Worm (Caenorhabditis elegans) whole organism, L2 larva: ENCODE data around the gene Y73F8A.32.
A peak's percentile ranks its signal among the peaks of the same experiment; 100 is the strongest.

Experiments used
- C34F6.9 ChIP-seq: fragments of 150-350 bp; optimal IDR thresholded peaks from 2 replicates; lab custom pipeline; 2014; ENCODE audit warnings: missing biosample characterization, missing genetic modification characterization
- F13H6.1 ChIP-seq: sonication (generic microtip); optimal IDR thresholded peaks from 2 replicates; lab custom pipeline; 2016; ENCODE audit warnings: missing genetic modification characterization, missing compliant biosample characterization
- R02D3.7 ChIP-seq: fragments of 150-350 bp; optimal IDR thresholded peaks from 2 replicates; lab custom pipeline; 2014; ENCODE audit warnings: missing biosample characterization, missing genetic modification characterization
- ZK546.5 ChIP-seq: sonication (generic microtip); optimal IDR thresholded peaks from 2 replicates; lab custom pipeline; 2017; ENCODE audit warnings: missing biosample characterization, missing genetic modification characterization
- ama-1 ChIP-seq: fragments of 150-350 bp; optimal IDR thresholded peaks from 2 replicates; lab custom pipeline; 2018; ENCODE audit warnings: inconsistent platforms
- blmp-1 ChIP-seq: sonication (generic microtip); optimal IDR thresholded peaks from 2 replicates; lab custom pipeline; 2017; ENCODE audit warnings: missing genetic modification characterization, mild to moderate bottlenecking, missing compliant biosample characterization, antibody characterized with exemption, moderate library complexity; ENCODE audit not compliant: insufficient read depth
- ceh-16 ChIP-seq: fragments of 150-350 bp; optimal IDR thresholded peaks from 2 replicates; lab custom pipeline; 2014; ENCODE audit warnings: missing biosample characterization, missing genetic modification characterization
- ceh-82 ChIP-seq: fragments of 150-350 bp; optimal IDR thresholded peaks from 2 replicates; lab custom pipeline; 2014; ENCODE audit warnings: missing biosample characterization, missing genetic modification characterization
- crh-2 ChIP-seq: sonication (generic microtip); optimal IDR thresholded peaks from 2 replicates; lab custom pipeline; 2017; ENCODE audit warnings: missing biosample characterization, missing genetic modification characterization
- egl-27 ChIP-seq: sonication (generic microtip); optimal IDR thresholded peaks from 3 replicates; lab custom pipeline; 2017; ENCODE audit warnings: missing biosample characterization, missing genetic modification reagents, missing genetic modification characterization
- elt-1 ChIP-seq: fragments of 150-350 bp; optimal IDR thresholded peaks from 2 replicates; lab custom pipeline; 2014; ENCODE audit warnings: missing biosample characterization, missing genetic modification characterization
- elt-3 ChIP-seq: sonication (generic microtip); optimal IDR thresholded peaks from 2 replicates; lab custom pipeline; 2017; ENCODE audit warnings: missing biosample characterization, missing genetic modification characterization
- fos-1 ChIP-seq: fragments of 150-350 bp; optimal IDR thresholded peaks from 2 replicates; lab custom pipeline; 2014; ENCODE audit warnings: missing biosample characterization, missing genetic modification characterization
- gmeb-1 ChIP-seq: fragments of 150-350 bp; optimal IDR thresholded peaks from 2 replicates; lab custom pipeline; 2014; ENCODE audit warnings: missing biosample characterization, missing genetic modification characterization
- lin-11 ChIP-seq: fragments of 150-350 bp; sonication (generic microtip); optimal IDR thresholded peaks from 2 replicates; lab custom pipeline; 2014; ENCODE audit warnings: missing biosample characterization, missing genetic modification characterization, inconsistent platforms, mixed read lengths
- lin-39 ChIP-seq: fragments of 150-350 bp; optimal IDR thresholded peaks from 2 replicates; lab custom pipeline; 2014; ENCODE audit warnings: missing biosample characterization, missing genetic modification reagents, missing genetic modification characterization
- lsy-2 ChIP-seq, 2 experiments: fragments of 150-350 bp in 1 of 2; sonication (generic microtip) in 1 of 2; optimal IDR thresholded peaks; 2 replicates each; lab custom pipeline; 2014 to 2017; ENCODE audit warnings: missing biosample characterization in 2 of 2, missing genetic modification characterization in 2 of 2
- mab-5 ChIP-seq: fragments of 150-350 bp; optimal IDR thresholded peaks from 2 replicates; lab custom pipeline; 2014; ENCODE audit warnings: missing biosample characterization, missing genetic modification characterization
- mbf-1 ChIP-seq: sonication (generic microtip); optimal IDR thresholded peaks from 2 replicates; lab custom pipeline; 2017; ENCODE audit warnings: missing biosample characterization, missing genetic modification characterization
- mdl-1 ChIP-seq, 2 experiments: fragments of 150-350 bp in 1 of 2; sonication (generic microtip) in 1 of 2; optimal IDR thresholded peaks; 2 replicates each; lab custom pipeline; 2017; ENCODE audit warnings: missing biosample characterization in 2 of 2, missing genetic modification characterization in 2 of 2
- nhr-10 ChIP-seq: sonication (generic microtip); optimal IDR thresholded peaks from 2 replicates; lab custom pipeline; 2017; ENCODE audit warnings: missing biosample characterization, missing genetic modification characterization
- nhr-11 ChIP-seq: fragments of 150-350 bp; optimal IDR thresholded peaks from 2 replicates; lab custom pipeline; 2014; ENCODE audit warnings: missing biosample characterization, missing genetic modification characterization
- nhr-12 ChIP-seq: fragments of 150-350 bp; optimal IDR thresholded peaks from 2 replicates; lab custom pipeline; 2014; ENCODE audit warnings: missing biosample characterization, missing genetic modification characterization
- nhr-129 ChIP-seq: fragments of 150-350 bp; optimal IDR thresholded peaks from 2 replicates; lab custom pipeline; 2014; ENCODE audit warnings: missing biosample characterization, missing genetic modification characterization
- nhr-21 ChIP-seq: fragments of 150-350 bp; optimal IDR thresholded peaks from 2 replicates; lab custom pipeline; 2014; ENCODE audit warnings: missing biosample characterization, missing genetic modification characterization
- nhr-23 ChIP-seq: fragments of 150-350 bp; optimal IDR thresholded peaks from 2 replicates; lab custom pipeline; 2014; ENCODE audit warnings: missing biosample characterization, missing genetic modification reagents, missing genetic modification characterization
- nhr-237 ChIP-seq: fragments of 150-350 bp; optimal IDR thresholded peaks from 2 replicates; lab custom pipeline; 2014; ENCODE audit warnings: missing biosample characterization, missing genetic modification characterization
- nhr-77 ChIP-seq: fragments of 150-350 bp; optimal IDR thresholded peaks from 2 replicates; lab custom pipeline; 2014; ENCODE audit warnings: missing biosample characterization, missing genetic modification characterization
- peb-1 ChIP-seq: fragments of 150-350 bp; optimal IDR thresholded peaks from 2 replicates; lab custom pipeline; 2014; ENCODE audit warnings: missing biosample characterization, missing genetic modification characterization
- sem-4 ChIP-seq: fragments of 150-350 bp; optimal IDR thresholded peaks from 2 replicates; lab custom pipeline; 2014; ENCODE audit warnings: missing biosample characterization, missing genetic modification reagents, missing genetic modification characterization
- sma-3 ChIP-seq: sonication (generic microtip); optimal IDR thresholded peaks from 2 replicates; lab custom pipeline; 2016; ENCODE audit warnings: missing genetic modification reagents, missing genetic modification characterization, missing compliant biosample characterization
- sma-9 ChIP-seq, 2 experiments: fragments of 150-350 bp in 1 of 2; sonication (generic microtip) in 1 of 2; optimal IDR thresholded peaks; 2 replicates each; lab custom pipeline; 2014 to 2016; ENCODE audit warnings: missing genetic modification characterization in 2 of 2, mild to moderate bottlenecking in 1 of 2, missing biosample characterization in 1 of 2, missing compliant biosample characterization in 1 of 2, missing genetic modification reagents in 1 of 2, moderate library complexity in 1 of 2
- snpc-4 ChIP-seq: fragments of 150-350 bp; optimal IDR thresholded peaks from 2 replicates; lab custom pipeline; 2014; ENCODE audit warnings: missing biosample characterization, missing genetic modification characterization
- unc-39 ChIP-seq: fragments of 150-350 bp; optimal IDR thresholded peaks from 2 replicates; lab custom pipeline; 2014; ENCODE audit warnings: missing biosample characterization, missing genetic modification characterization
- unc-55 ChIP-seq: fragments of 150-350 bp; sonication (generic microtip); optimal IDR thresholded peaks from 3 replicates; lab custom pipeline; 2014; ENCODE audit warnings: missing biosample characterization, missing genetic modification reagents, missing genetic modification characterization
- unc-62 ChIP-seq: fragments of 150-350 bp; optimal IDR thresholded peaks from 2 replicates; lab custom pipeline; 2014; ENCODE audit warnings: missing biosample characterization, missing genetic modification reagents, missing genetic modification characterization
- zag-1 ChIP-seq: fragments of 150-350 bp; optimal IDR thresholded peaks from 2 replicates; lab custom pipeline; 2014; ENCODE audit warnings: missing biosample characterization, missing genetic modification characterization
- ztf-1 ChIP-seq: fragments of 200-800 bp; sonication (Bioruptor generic); conservative IDR thresholded peaks from 2 replicates; pipeline ENCODE4 v1.3.6; 2022; ENCODE audit warnings: missing genetic modification characterization, missing compliant biosample characterization
- ztf-11 ChIP-seq: sonication (generic microtip); optimal IDR thresholded peaks from 2 replicates; lab custom pipeline; 2017; ENCODE audit warnings: missing biosample characterization, missing genetic modification characterization
- ztf-4 ChIP-seq: fragments of 150-350 bp; optimal IDR thresholded peaks from 2 replicates; lab custom pipeline; 2014; ENCODE audit warnings: missing biosample characterization, missing genetic modification characterization

Gene Y73F8A.32

DNA sequence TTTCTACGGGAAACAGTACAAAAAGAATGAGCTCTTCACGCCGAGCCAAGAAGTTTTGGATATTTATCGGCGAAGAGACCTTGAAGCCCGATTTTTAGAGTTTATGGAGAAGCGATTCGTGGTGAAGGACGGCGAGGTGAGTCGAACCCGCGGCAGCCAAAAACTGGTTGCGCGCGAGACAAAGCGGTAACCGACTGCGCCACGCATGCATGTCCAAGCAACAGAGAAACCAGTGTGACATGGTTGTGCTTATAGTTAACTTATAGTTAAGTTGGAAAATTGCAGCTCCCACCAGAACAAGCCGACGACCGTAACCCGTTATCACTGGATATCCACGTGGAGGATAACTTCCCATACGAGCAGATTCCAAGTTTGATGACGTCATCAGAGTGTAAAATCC lies 44.9 kb downstream of the Y73F8A.32 start:
- peak; percentile 39 for TF ChIP-seq unc-55 (GFP tag; lab: Kevin White, UChicago)
- no peak for TF ChIP-seq nhr-237 (tag; lab: Kevin White, UChicago)
- no peak for TF ChIP-seq ztf-4 (tag; lab: Kevin White, UChicago)
- peak; percentile 66 for TF ChIP-seq nhr-129 (tag; lab: Kevin White, UChicago)
- no peak for TF ChIP-seq unc-39 (tag; lab: Kevin White, UChicago)
- TF ChIP-seq mdl-1 (tag; optimal IDR thresholded peaks at IDR 0.05; lab: Kevin White, UChicago): no peak
- TF ChIP-seq gmeb-1: peak; percentile 31
- no peak for TF ChIP-seq lin-11 (tag; lab: Kevin White, UChicago)
- no peak for TF ChIP-seq fos-1 (tag; lab: Kevin White, UChicago)
- TF ChIP-seq sma-9 (GFP tag; optimal IDR thresholded peaks at IDR 0.05; lab: Kevin White, UChicago): no peak
- TF ChIP-seq sma-9 (tag; optimal IDR thresholded peaks at IDR 0.05; lab: Kevin White, UChicago): no peak
- TF ChIP-seq R02D3.7 (tag; lab: Kevin White, UChicago): no peak
- TF ChIP-seq ceh-16 (tag; lab: Kevin White, UChicago): no peak
- no peak for TF ChIP-seq nhr-21 (tag; lab: Kevin White, UChicago)
- TF ChIP-seq mab-5 (tag; lab: Kevin White, UChicago): no peak
- TF ChIP-seq crh-2 (tag; lab: Kevin White, UChicago): peak; percentile 16

DNA sequence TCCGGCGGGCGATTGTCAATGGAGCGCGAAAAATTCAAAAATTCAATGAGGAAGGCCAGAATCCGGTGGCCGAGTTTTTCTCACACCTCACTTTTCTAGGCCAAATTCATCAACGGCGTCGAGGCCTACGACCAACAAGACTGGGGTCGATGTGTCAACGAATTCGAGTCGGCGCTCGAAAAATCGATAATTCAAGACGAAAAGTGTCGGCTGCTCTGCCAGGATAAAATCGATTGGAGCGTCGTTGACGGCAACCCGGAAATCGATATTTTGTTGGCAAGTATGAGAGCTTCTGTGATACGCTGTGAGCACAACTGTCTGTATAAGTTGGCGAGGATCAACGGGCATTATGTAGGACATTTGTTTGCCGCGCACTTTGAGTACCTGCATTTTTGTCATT lies 45.4 kb downstream of the Y73F8A.32 start:
- TF ChIP-seq mab-5 (tag; lab: Kevin White, UChicago): no peak
- TF ChIP-seq R02D3.7 (tag; lab: Kevin White, UChicago): no peak
- no peak for TF ChIP-seq nhr-77 (tag; lab: Kevin White, UChicago)
- TF ChIP-seq nhr-23 (tag; lab: Kevin White, UChicago): no peak
- TF ChIP-seq ceh-16 (tag; lab: Kevin White, UChicago): no peak
- TF ChIP-seq lsy-2 (tag; optimal IDR thresholded peaks at IDR 0.05; lab: Kevin White, UChicago): no peak
- TF ChIP-seq C34F6.9 (tag; lab: Kevin White, UChicago): no peak
- TF ChIP-seq nhr-10 (tag; lab: Kevin White, UChicago): no peak
- no peak for TF ChIP-seq gmeb-1
- no peak for TF ChIP-seq unc-39 (tag; lab: Kevin White, UChicago)
- TF ChIP-seq mbf-1 (tag; lab: Kevin White, UChicago): no peak

DNA sequence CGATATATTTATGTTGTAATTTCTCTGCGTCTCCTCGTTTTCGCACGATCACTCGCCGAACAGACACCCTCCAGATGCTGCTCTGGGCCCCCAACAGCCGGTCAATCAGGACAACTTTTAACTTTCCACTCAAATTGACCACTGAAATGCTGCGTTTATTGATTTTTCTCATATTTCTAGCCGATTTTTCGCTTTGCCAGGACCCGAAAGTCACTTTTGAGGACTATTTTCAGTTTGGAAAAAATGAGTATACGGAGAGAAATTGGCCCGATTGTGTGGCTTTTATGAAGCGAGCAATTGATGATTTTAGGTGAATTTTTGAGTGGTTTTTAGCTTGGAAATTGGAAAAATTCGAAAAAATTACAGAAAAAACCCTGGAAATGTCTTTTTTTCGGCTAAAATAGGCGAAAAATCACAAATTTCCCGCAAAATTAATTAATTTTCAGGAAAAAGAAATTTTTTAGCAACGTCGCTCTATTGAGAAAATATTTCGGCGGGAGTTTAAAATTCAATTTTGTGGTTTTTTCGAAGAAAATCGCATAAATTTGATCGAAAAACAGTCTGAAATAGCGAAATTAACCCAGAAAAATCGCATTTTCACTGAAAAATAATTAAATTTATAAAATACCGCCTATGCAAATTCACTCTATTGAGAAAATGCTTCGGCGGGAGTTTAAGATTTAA lies 47.5 kb downstream of the Y73F8A.32 start, which contains the start of gene Y73F8A.26:
Y73F8A.26 (plus strand) TSS at position 73 of the 684 bp plus-strand sequence.
- no peak for TF ChIP-seq nhr-11 (tag; lab: Kevin White, UChicago)
- no peak for TF ChIP-seq sem-4
- TF ChIP-seq egl-27 (tag; lab: Kevin White, UChicago): no peak
- TF ChIP-seq crh-2 (tag; lab: Kevin White, UChicago): no peak
- no peak for TF ChIP-seq R02D3.7 (tag; lab: Kevin White, UChicago)
- no peak for TF ChIP-seq blmp-1 (tag; lab: Kevin White, UChicago)
- no peak for TF ChIP-seq ztf-1
- TF ChIP-seq nhr-23 (tag; lab: Kevin White, UChicago): no peak
- no peak for TF ChIP-seq sma-9 (GFP tag; optimal IDR thresholded peaks at IDR 0.05; lab: Kevin White, UChicago)
- no peak for TF ChIP-seq sma-9 (tag; optimal IDR thresholded peaks at IDR 0.05; lab: Kevin White, UChicago)
- no peak for TF ChIP-seq ceh-82 (tag; lab: Kevin White, UChicago)
- TF ChIP-seq unc-62 (GFP tag; lab: Kevin White, UChicago): no peak
- TF ChIP-seq nhr-12 (tag; lab: Kevin White, UChicago): no peak
- no peak for TF ChIP-seq zag-1 (tag; lab: Kevin White, UChicago)
- TF ChIP-seq ama-1 (lab: Kevin White, UChicago): no peak

DNA sequence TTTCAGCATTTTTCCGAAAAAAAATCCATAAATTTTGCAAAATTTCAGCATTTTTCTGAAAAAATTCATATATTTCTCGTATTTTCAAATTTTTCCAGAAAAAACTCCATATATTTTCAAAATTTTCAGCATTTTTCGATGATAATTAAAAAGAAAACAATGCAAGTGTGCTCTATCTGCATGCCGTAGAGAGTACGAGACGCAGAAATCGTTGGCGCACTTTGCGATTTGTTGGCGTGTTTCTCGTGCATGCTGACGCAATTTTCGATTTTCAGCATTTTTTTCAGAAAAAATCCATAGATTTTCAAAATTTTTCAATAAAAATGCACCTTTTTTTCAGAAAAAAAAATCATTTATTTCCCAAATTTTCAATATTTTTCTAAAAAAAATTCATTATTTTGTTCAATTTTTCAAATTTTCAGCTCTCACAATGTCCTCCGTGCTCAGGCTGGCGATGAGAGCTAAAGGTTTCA lies 48.8 kb downstream of the Y73F8A.32 start, which contains the start of gene Y73F8A.27:
Y73F8A.27 (plus strand) TSS at position 423 of the 473 bp plus-strand sequence.
- TF ChIP-seq egl-27 (tag; lab: Kevin White, UChicago): peak; percentile 79
- TF ChIP-seq nhr-237 (tag; lab: Kevin White, UChicago): peak; percentile 81
- TF ChIP-seq ZK546.5: peak; percentile 46
- TF ChIP-seq elt-1: no peak
- peak; percentile 66 for TF ChIP-seq ama-1 (lab: Kevin White, UChicago)
- TF ChIP-seq C34F6.9 (tag; lab: Kevin White, UChicago): peak; percentile 96
- TF ChIP-seq ceh-82 (tag; lab: Kevin White, UChicago): peak; percentile 56
- no peak for TF ChIP-seq unc-62 (GFP tag; lab: Kevin White, UChicago)
- TF ChIP-seq ceh-16 (tag; lab: Kevin White, UChicago): peak; percentile 40
- peak; percentile 84 for TF ChIP-seq lin-11 (tag; lab: Kevin White, UChicago)
- peak; percentile 68 for TF ChIP-seq nhr-10 (tag; lab: Kevin White, UChicago)
- TF ChIP-seq ztf-11 (tag; lab: Kevin White, UChicago): no peak
- peak; percentile 83 for TF ChIP-seq snpc-4 (tag; lab: Kevin White, UChicago)
- TF ChIP-seq peb-1 (tag; lab: Kevin White, UChicago): no peak
- no peak for TF ChIP-seq lin-39 (tag; lab: Kevin White, UChicago)
- TF ChIP-seq gmeb-1: peak; percentile 91
- peak; percentile 80 for TF ChIP-seq ztf-4 (tag; lab: Kevin White, UChicago)
- peak; percentile 96 for TF ChIP-seq unc-55 (GFP tag; lab: Kevin White, UChicago)
- TF ChIP-seq elt-3 (tag; lab: Kevin White, UChicago): no peak
- peak; percentile 43 for TF ChIP-seq nhr-12 (tag; lab: Kevin White, UChicago)
- TF ChIP-seq sma-9 (GFP tag; optimal IDR thresholded peaks at IDR 0.05; lab: Kevin White, UChicago): peak; percentile 90
- no peak for TF ChIP-seq sma-9 (tag; optimal IDR thresholded peaks at IDR 0.05; lab: Kevin White, UChicago)
- TF ChIP-seq blmp-1 (tag; lab: Kevin White, UChicago): peak; percentile 51
- peak in 1 of 2 experiments; percentile 19 for TF ChIP-seq mdl-1 (tag; optimal IDR thresholded peaks at IDR 0.05; lab: Kevin White, UChicago)
- TF ChIP-seq nhr-21 (tag; lab: Kevin White, UChicago): peak; percentile 89
- TF ChIP-seq R02D3.7 (tag; lab: Kevin White, UChicago): peak; percentile 20
- peak; percentile 93 for TF ChIP-seq F13H6.1 (tag; lab: Kevin White, UChicago)
- peak; percentile 97 for TF ChIP-seq crh-2 (tag; lab: Kevin White, UChicago)
- TF ChIP-seq nhr-11 (tag; lab: Kevin White, UChicago): no peak
- TF ChIP-seq sma-3: peak; percentile 93
- TF ChIP-seq fos-1 (tag; lab: Kevin White, UChicago): peak; percentile 64
